Worm (Caenorhabditis elegans): ENCODE results near the gene EGAP2.1.

EGAP2.1 gene

ce11 chrII:5231111-5231510 is at the start of gene EGAP2.1:
Gene EGAP2.1, plus strand, starts transcription at chrII:5231411.
- no peak for TF ChIP-seq ref-1 (GFP tag; conservative IDR thresholded peaks at IDR 0.05)
- TF ChIP-seq klf-2 (GFP tag; conservative IDR thresholded peaks at IDR 0.05) = no peak
- peak; percentile 49; the same call in 1 of the 2 replicates for TF ChIP-seq flt-1 (GFP tag; IDR thresholded peaks at IDR 0.05)
- TF ChIP-seq cog-1 (tag; optimal IDR thresholded peaks at IDR 0.05) = no peak
- no peak for TF ChIP-seq med-1 (GFP tag; optimal IDR thresholded peaks at IDR 0.05; ENCODE audit: insufficient read depth)
- TF ChIP-seq T22C8.4 (GFP tag; IDR thresholded peaks at IDR 0.05) = 0 out of 2 replicates have a peak, but pooled peaks have one; percentile 34

DNA sequence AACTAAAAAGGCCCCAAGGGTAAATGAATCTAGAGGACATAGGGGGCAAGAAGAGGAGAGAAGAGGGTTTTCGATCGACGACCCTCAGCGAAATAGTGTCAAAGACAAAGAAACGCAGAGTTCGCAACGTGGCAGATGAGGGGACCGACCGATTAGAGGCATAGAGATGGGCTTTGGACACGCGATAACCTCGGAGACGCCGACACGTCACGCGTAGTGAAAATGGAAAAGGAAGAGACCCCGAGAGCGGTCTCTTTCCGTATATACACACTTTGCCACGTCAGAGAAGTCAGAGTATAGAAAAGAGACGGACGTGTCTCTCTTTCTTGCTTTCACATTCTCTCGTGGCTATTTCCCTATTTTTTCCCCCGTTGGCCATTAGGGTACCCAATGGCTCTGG is 49.7 kb upstream of the EGAP2.1 start:
- TF ChIP-seq T22C8.4 (GFP tag; IDR thresholded peaks at IDR 0.05) (no peak), cog-1 (tag; optimal IDR thresholded peaks at IDR 0.05) (peak; percentile 53), ztf-29 (GFP tag; IDR thresholded peaks at IDR 0.05) (no peak), med-1 (GFP tag; optimal IDR thresholded peaks at IDR 0.05; ENCODE audit: insufficient read depth) (peak; percentile 10), flt-1 (GFP tag; IDR thresholded peaks at IDR 0.05) (peak; percentile 68; the same call in 1 of the 2 replicates), ref-1 (GFP tag; conservative IDR thresholded peaks at IDR 0.05) (no peak)

DNA sequence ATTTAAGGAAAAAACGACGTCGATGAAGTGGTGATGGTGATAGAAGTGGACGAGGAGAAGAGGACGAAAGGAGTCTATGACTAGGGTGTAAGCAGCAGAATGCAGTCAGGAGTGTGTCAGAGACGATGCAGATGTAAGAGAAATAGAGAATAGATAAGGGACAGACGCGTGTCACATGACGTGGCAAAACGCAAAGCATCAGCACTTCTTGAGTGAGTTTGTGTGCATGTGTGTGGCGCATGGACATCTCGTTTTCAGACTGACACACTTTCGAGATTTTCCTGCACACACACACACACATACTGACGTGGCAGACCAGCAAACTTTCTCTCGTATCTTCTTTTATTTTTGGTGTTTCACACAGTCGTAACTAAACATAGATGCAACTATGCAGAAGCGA is 48.8 kb upstream of the EGAP2.1 start:
- TF ChIP-seq med-1 (GFP tag; optimal IDR thresholded peaks at IDR 0.05; ENCODE audit: insufficient read depth) (no peak), tab-1 (GFP tag; IDR thresholded peaks at IDR 0.05) (no peak), ztf-23 (GFP tag; IDR thresholded peaks at IDR 0.05) (no peak), ref-1 (GFP tag; conservative IDR thresholded peaks at IDR 0.05) (no peak), ztf-29 (GFP tag; IDR thresholded peaks at IDR 0.05) (no peak), klf-2 (GFP tag; conservative IDR thresholded peaks at IDR 0.05) (no peak), cog-1 (tag; optimal IDR thresholded peaks at IDR 0.05) (no peak), T22C8.4 (GFP tag; IDR thresholded peaks at IDR 0.05) (no peak)

ce11 chrII:5183207-5183606 is 48.0 kb upstream of the EGAP2.1 start:
- TF ChIP-seq ztf-23 (GFP tag; IDR thresholded peaks at IDR 0.05) (no peak), ref-1 (GFP tag; conservative IDR thresholded peaks at IDR 0.05) (no peak), T22C8.4 (GFP tag; IDR thresholded peaks at IDR 0.05) (no peak), ztf-29 (GFP tag; IDR thresholded peaks at IDR 0.05) (no peak), cog-1 (tag; optimal IDR thresholded peaks at IDR 0.05) (no peak)

DNA sequence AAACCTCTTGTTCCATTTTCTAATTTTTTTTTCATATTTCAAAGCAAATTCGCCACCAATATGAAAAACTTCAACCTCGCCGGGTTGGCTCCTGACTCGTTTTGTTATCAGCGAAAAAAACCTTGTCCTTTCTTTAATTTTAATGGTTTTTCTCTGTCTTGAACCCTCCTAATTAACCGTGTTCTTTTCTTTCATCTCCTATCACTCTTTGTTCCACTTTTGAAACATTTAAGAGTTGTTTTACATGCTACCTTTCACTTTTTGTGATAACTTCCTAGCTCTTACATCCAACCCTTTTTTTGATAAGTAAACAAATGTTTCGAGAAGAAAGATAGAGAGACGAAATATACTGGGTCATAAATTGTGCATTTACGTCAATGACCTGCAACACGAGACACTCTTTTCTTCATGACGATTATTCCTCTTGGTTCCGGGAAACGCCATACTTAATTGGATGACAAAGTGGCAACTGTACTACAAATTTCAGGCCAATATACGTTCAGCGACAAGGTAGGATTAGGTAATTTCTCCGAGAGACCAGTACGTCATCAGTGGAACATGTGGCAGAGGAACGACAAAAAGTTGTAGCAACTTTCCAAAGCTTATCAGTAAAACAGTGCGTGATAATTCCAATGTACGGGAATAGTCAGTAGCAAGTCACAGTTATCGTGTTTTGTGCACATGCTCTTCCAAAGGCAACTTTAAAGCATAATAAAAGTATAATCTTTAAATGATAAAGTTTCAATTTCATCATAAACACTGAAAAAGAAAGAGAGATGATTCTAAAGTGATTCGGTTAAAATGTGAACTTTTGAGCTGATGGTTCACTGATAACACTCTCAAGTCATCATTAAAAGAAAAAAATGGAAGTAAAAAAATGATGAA is 46.3 kb upstream of the EGAP2.1 start:
- TF ChIP-seq cog-1 (tag; optimal IDR thresholded peaks at IDR 0.05) = no peak
- TF ChIP-seq med-1 (GFP tag; optimal IDR thresholded peaks at IDR 0.05; ENCODE audit: insufficient read depth) = no peak
- no peak for TF ChIP-seq ref-1 (GFP tag; conservative IDR thresholded peaks at IDR 0.05)
- no peak for TF ChIP-seq flt-1 (GFP tag; IDR thresholded peaks at IDR 0.05)
- no peak for TF ChIP-seq T22C8.4 (GFP tag; IDR thresholded peaks at IDR 0.05)
- no peak for TF ChIP-seq ztf-23 (GFP tag; IDR thresholded peaks at IDR 0.05)
- no peak for TF ChIP-seq tab-1 (GFP tag; IDR thresholded peaks at IDR 0.05)

DNA sequence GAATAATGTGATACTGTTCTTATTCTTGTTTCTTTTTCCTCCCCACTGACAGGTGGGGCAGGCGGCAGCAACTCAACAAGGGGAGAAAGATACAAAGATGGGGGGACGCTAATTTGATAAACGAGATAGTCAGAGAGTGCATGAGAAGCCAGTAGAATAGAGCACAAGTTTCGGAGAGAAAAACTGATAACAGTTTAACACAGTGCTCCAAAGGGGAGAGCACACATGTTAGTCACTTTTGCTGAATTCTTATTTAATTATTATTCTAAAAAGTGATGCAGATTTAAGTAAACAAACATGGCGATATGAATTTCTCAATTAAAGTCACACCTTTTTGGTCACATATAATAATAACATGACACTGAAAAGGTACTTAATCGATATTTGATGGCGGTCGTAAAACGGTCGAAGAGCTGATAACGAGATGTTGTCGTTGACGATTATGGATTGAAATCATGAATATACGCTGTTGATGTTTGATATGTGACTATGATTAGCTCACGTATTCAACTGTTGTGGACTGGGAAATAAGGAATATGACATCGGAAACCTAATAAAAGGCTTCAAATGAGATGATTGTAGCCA is 45.2 kb upstream of the EGAP2.1 start:
- no peak for TF ChIP-seq T22C8.4 (GFP tag; IDR thresholded peaks at IDR 0.05)

DNA sequence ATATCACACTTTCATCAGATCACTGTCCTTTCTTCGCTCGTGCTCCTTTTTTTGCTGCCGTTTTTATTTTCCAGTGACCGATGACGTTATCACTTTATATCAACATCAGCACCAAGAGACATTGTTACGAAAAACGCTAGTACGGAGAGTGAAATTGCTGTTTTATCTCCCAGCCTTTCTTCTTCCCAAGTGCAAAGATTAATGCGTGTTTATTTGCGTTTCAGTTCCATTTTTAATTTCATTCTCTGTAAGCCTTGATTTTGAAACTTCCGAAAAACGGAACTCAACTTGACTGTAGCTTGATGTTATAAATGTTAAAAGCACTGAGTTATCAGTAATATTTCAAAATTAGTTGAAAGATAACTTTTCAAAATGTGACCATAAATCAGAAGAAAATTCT is 44.3 kb upstream of the EGAP2.1 start:
- TF ChIP-seq flt-1 (GFP tag; IDR thresholded peaks at IDR 0.05) (no peak), med-1 (GFP tag; optimal IDR thresholded peaks at IDR 0.05; ENCODE audit: insufficient read depth) (no peak), cog-1 (tag; optimal IDR thresholded peaks at IDR 0.05) (no peak), ref-1 (GFP tag; conservative IDR thresholded peaks at IDR 0.05) (no peak), tab-1 (GFP tag; IDR thresholded peaks at IDR 0.05) (no peak), T22C8.4 (GFP tag; IDR thresholded peaks at IDR 0.05) (no peak)

DNA sequence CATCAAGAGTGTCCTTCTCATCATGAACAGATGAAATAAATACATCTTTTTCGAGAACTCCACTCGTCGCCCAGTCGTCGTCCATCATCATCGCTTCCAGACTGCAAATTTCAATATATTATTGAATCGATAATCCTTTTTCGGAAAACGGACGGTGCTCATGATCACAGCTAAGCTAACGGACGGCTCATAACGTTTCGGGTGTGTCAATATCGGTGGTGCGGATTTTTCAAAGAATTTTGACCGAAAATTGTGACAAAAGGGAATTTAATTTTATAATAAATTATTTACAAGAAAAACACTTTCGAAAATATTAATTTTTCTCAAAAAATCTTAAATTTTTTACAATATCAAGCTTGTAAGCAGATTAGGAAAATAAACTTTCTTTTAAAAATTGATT is 43.7 kb upstream of the EGAP2.1 start, which contains the start of gene crh-2:
crh-2 (minus strand) TSS at position 101 of the 400 bp plus-strand sequence.
- TF ChIP-seq flt-1 (GFP tag; IDR thresholded peaks at IDR 0.05) (no peak), ztf-23 (GFP tag; IDR thresholded peaks at IDR 0.05) (no peak), cog-1 (tag; optimal IDR thresholded peaks at IDR 0.05) (no peak), med-1 (GFP tag; optimal IDR thresholded peaks at IDR 0.05; ENCODE audit: insufficient read depth) (no peak), tab-1 (GFP tag; IDR thresholded peaks at IDR 0.05) (no peak), ztf-29 (GFP tag; IDR thresholded peaks at IDR 0.05) (no peak), klf-2 (GFP tag; conservative IDR thresholded peaks at IDR 0.05) (no peak), T22C8.4 (GFP tag; IDR thresholded peaks at IDR 0.05) (no peak), ref-1 (GFP tag; conservative IDR thresholded peaks at IDR 0.05) (no peak)

- TF ChIP-seq tab-1 (GFP tag; IDR thresholded peaks at IDR 0.05) = no peak
- TF ChIP-seq ztf-29 (GFP tag; IDR thresholded peaks at IDR 0.05) = no peak
- TF ChIP-seq flt-1 (GFP tag; IDR thresholded peaks at IDR 0.05) = no peak
- no peak for TF ChIP-seq T22C8.4 (GFP tag; IDR thresholded peaks at IDR 0.05)
- TF ChIP-seq ztf-23 (GFP tag; IDR thresholded peaks at IDR 0.05) = no peak
- TF ChIP-seq klf-2 (GFP tag; conservative IDR thresholded peaks at IDR 0.05) = no peak
Measured at ce11 chrII:5187934-5188333, 43.3 kb upstream of the EGAP2.1 start.

ce11 chrII:5191766-5192165 is 39.4 kb upstream of the EGAP2.1 start:
- TF ChIP-seq ztf-29 (GFP tag; IDR thresholded peaks at IDR 0.05) = no peak
- no peak for TF ChIP-seq med-1 (GFP tag; optimal IDR thresholded peaks at IDR 0.05; ENCODE audit: insufficient read depth)
- TF ChIP-seq flt-1 (GFP tag; IDR thresholded peaks at IDR 0.05) = no peak
- TF ChIP-seq klf-2 (GFP tag; conservative IDR thresholded peaks at IDR 0.05) = no peak
- TF ChIP-seq ztf-23 (GFP tag; IDR thresholded peaks at IDR 0.05) = no peak
- TF ChIP-seq tab-1 (GFP tag; IDR thresholded peaks at IDR 0.05) = no peak

Data from whole organism, midembryonic.